Fruit fly (Drosophila melanogaster) whole organism, embryonic: ENCODE data around the gene Orc2.

ENCODE experiments used
- Abd-B ChIP-seq: fragments of 200-800 bp; sonication (Bioruptor generic); optimal IDR thresholded peaks from 2 replicates; lab custom pipeline; 2018; ENCODE audit warnings: missing biosample characterization, mild to moderate bottlenecking, missing genetic modification characterization, moderate library complexity
- Adf1 ChIP-seq: fragments of 200-800 bp; sonication (Bioruptor generic); IDR thresholded peaks from 2 replicates; pipeline ENCODE4 v1.3.6; 2022; ENCODE audit warnings: missing biosample characterization, missing genetic modification characterization
- CG10366 ChIP-seq: fragments of 200-800 bp; sonication (Bioruptor generic); IDR thresholded peaks from 2 replicates; pipeline ENCODE4 v1.3.6; 2022; ENCODE audit warnings: missing biosample characterization, missing genetic modification characterization
- CG10462 ChIP-seq: fragments of 200-800 bp; sonication (Bioruptor generic); optimal IDR thresholded peaks from 2 replicates; lab custom pipeline; 2016; ENCODE audit warnings: missing biosample characterization, missing genetic modification characterization
- CG14014 ChIP-seq: fragments of 200-800 bp; sonication (Bioruptor generic); IDR thresholded peaks from 2 replicates; pipeline ENCODE4 v1.3.6; 2022; ENCODE audit warnings: missing biosample characterization, missing genetic modification characterization
- CG14667 ChIP-seq: fragments of 200-800 bp; sonication (Bioruptor generic); IDR thresholded peaks from 2 replicates; pipeline ENCODE4 v1.3.6; 2022; ENCODE audit warnings: missing biosample characterization, missing genetic modification characterization
- CG14710 ChIP-seq: fragments of 200-800 bp; sonication (Bioruptor generic); optimal IDR thresholded peaks from 3 replicates; lab custom pipeline; 2019; ENCODE audit warnings: missing biosample characterization, mild to moderate bottlenecking, missing genetic modification characterization, moderate library complexity
- CG15011 ChIP-seq: fragments of 200-800 bp; sonication (Bioruptor generic); optimal IDR thresholded peaks from 3 replicates; lab custom pipeline; 2018; ENCODE audit warnings: missing biosample characterization, mild to moderate bottlenecking, missing genetic modification characterization
- CG1647 ChIP-seq: fragments of 200-800 bp; sonication (Bioruptor generic); optimal IDR thresholded peaks from 3 replicates; lab custom pipeline; 2016; ENCODE audit warnings: missing biosample characterization, missing genetic modification characterization
- CG16815 ChIP-seq: fragments of 200-800 bp; sonication (Bioruptor generic); optimal IDR thresholded peaks from 3 replicates; lab custom pipeline; 2017; ENCODE audit warnings: missing biosample characterization, mild to moderate bottlenecking, missing genetic modification characterization
- CG17568 ChIP-seq: fragments of 200-800 bp; sonication (Bioruptor generic); optimal IDR thresholded peaks from 2 replicates; lab custom pipeline; 2018; ENCODE audit warnings: missing biosample characterization, mild to moderate bottlenecking, missing genetic modification characterization, moderate library complexity
- CG32772 ChIP-seq: fragments of 200-800 bp; sonication (Bioruptor generic); IDR thresholded peaks from 2 replicates; pipeline ENCODE4 v1.3.6; 2022; ENCODE audit warnings: missing biosample characterization, missing genetic modification characterization
- CG34376 ChIP-seq: fragments of 200-800 bp; sonication (Bioruptor generic); optimal IDR thresholded peaks from 2 replicates; lab custom pipeline; 2018; ENCODE audit warnings: missing biosample characterization, mild to moderate bottlenecking, missing genetic modification characterization
- CG4707 ChIP-seq: fragments of 200-800 bp; sonication (Bioruptor generic); optimal IDR thresholded peaks from 2 replicates; lab custom pipeline; 2018; ENCODE audit warnings: missing biosample characterization, mild to moderate bottlenecking, missing genetic modification characterization, moderate library complexity
- CG6683 ChIP-seq: fragments of 200-800 bp; sonication (Bioruptor generic); optimal IDR thresholded peaks from 2 replicates; lab custom pipeline; 2017; ENCODE audit warnings: missing biosample characterization, mild to moderate bottlenecking, missing genetic modification characterization, missing genetic modification reagents
- CG7372 ChIP-seq: fragments of 200-800 bp; sonication (Bioruptor generic); IDR thresholded peaks from 2 replicates; pipeline ENCODE4 v1.3.6; 2022; ENCODE audit warnings: missing biosample characterization, missing genetic modification characterization
- CG9932 ChIP-seq: fragments of 200-800 bp; sonication (Bioruptor generic); IDR thresholded peaks from 2 replicates; pipeline ENCODE4 v1.3.6; 2022; ENCODE audit warnings: missing biosample characterization, missing genetic modification characterization
- D ChIP-seq, 2 experiments: fragments of 200-800 bp in 1 of 2; fragments of >200 bp in 1 of 2; sonication (Bioruptor generic) in 1 of 2; optimal IDR thresholded peaks; 2 replicates in 1 of 2; 3 replicates in 1 of 2; lab custom pipeline; 2017; ENCODE audit warnings: mild to moderate bottlenecking in 1 of 2, missing biosample characterization in 1 of 2, missing genetic modification characterization in 1 of 2, missing genetic modification reagents in 1 of 2
- D19A ChIP-seq: fragments of 200-800 bp; optimal IDR thresholded peaks from 3 replicates; lab custom pipeline; 2019; ENCODE audit warnings: missing biosample characterization, mild to moderate bottlenecking, missing genetic modification characterization, moderate library complexity
- Ets65A ChIP-seq: fragments of 200-800 bp; sonication (Bioruptor generic); peaks from one replicate; lab custom pipeline; 2016; ENCODE audit warnings: missing biosample characterization, missing genetic modification characterization
- HmgD ChIP-seq: fragments of 200-800 bp; sonication (Bioruptor generic); optimal IDR thresholded peaks from 3 replicates; lab custom pipeline; 2016; ENCODE audit warnings: missing biosample characterization, missing genetic modification characterization
- Hmr ChIP-seq: fragments of 200-800 bp; sonication (Bioruptor generic); optimal IDR thresholded peaks from 3 replicates; lab custom pipeline; 2017; ENCODE audit warnings: mild to moderate bottlenecking, missing biosample characterization, missing genetic modification reagents, missing genetic modification characterization
- Nf-YC ChIP-seq: fragments of 200-800 bp; optimal IDR thresholded peaks from 3 replicates; lab custom pipeline; 2019; ENCODE audit warnings: missing biosample characterization, mild to moderate bottlenecking, missing genetic modification characterization, moderate library complexity
- Oli ChIP-seq: fragments of 200-800 bp; sonication (Bioruptor generic); optimal IDR thresholded peaks from 2 replicates; lab custom pipeline; 2018; ENCODE audit warnings: missing biosample characterization, mild to moderate bottlenecking, missing genetic modification characterization, moderate library complexity
- Ravus ChIP-seq: fragments of 200-800 bp; sonication (Bioruptor generic); IDR thresholded peaks from 2 replicates; pipeline ENCODE4 v1.3.6; 2022; ENCODE audit warnings: missing biosample characterization, missing genetic modification characterization
- Vsx1 ChIP-seq: fragments of 200-800 bp; sonication (Bioruptor generic); optimal IDR thresholded peaks from 2 replicates; lab custom pipeline; 2017; ENCODE audit warnings: missing biosample characterization, mild to moderate bottlenecking, missing genetic modification characterization, missing genetic modification reagents
- amos ChIP-seq: fragments of 200-800 bp; sonication (Bioruptor generic); IDR thresholded peaks from 2 replicates; pipeline ENCODE4 v1.3.6; 2022; ENCODE audit warnings: missing biosample characterization, missing genetic modification characterization; ENCODE audit not compliant: partially characterized antibody
- ap ChIP-seq: fragments of 200-800 bp; sonication (Bioruptor generic); IDR thresholded peaks from 2 replicates; pipeline ENCODE4 v1.3.6; 2022; ENCODE audit warnings: missing biosample characterization, missing genetic modification characterization
- ase ChIP-seq: fragments of 200-800 bp; sonication (Bioruptor generic); IDR thresholded peaks from 3 replicates; pipeline ENCODE4 v1.3.6; 2022; ENCODE audit warnings: missing biosample characterization, missing genetic modification characterization
- ash1 ChIP-seq: fragments of 200-800 bp; sonication (Bioruptor generic); optimal IDR thresholded peaks from 2 replicates; lab custom pipeline; 2018; ENCODE audit warnings: missing biosample characterization, mild to moderate bottlenecking, missing genetic modification characterization
- bsh ChIP-seq, 2 experiments: fragments of 200-800 bp; sonication (Bioruptor generic); optimal IDR thresholded peaks; 2 replicates each; lab custom pipeline; 2017 to 2018; ENCODE audit warnings: mild to moderate bottlenecking in 2 of 2, missing biosample characterization in 2 of 2, missing genetic modification characterization in 2 of 2, moderate library complexity in 1 of 2
- caup ChIP-seq: fragments of 200-800 bp; sonication (Bioruptor generic); optimal IDR thresholded peaks from 3 replicates; lab custom pipeline; 2017; ENCODE audit warnings: missing biosample characterization, mild to moderate bottlenecking, missing genetic modification characterization, moderate library complexity; ENCODE audit not compliant: severe bottlenecking
- cg ChIP-seq: fragments of 200-800 bp; sonication (Bioruptor generic); optimal IDR thresholded peaks from 3 replicates; lab custom pipeline; 2019; ENCODE audit warnings: missing biosample characterization, mild to moderate bottlenecking, missing genetic modification characterization, moderate library complexity
- crol ChIP-seq: fragments of 200-800 bp; sonication (Bioruptor generic); IDR thresholded peaks from 2 replicates; pipeline ENCODE4 v1.3.6; 2022; ENCODE audit warnings: missing biosample characterization, missing genetic modification characterization
- dati ChIP-seq: fragments of 200-800 bp; sonication (Bioruptor generic); IDR thresholded peaks from 2 replicates; pipeline ENCODE4 v1.3.6; 2022; ENCODE audit warnings: missing biosample characterization, missing genetic modification characterization
- dmrt11E ChIP-seq: fragments of 200-800 bp; sonication (Bioruptor generic); optimal IDR thresholded peaks from 3 replicates; lab custom pipeline; 2018; ENCODE audit warnings: missing biosample characterization, mild to moderate bottlenecking, missing genetic modification characterization, moderate library complexity
- gfzf ChIP-seq: fragments of 200-800 bp; sonication (Bioruptor generic); optimal IDR thresholded peaks from 2 replicates; lab custom pipeline; 2016; ENCODE audit warnings: missing biosample characterization, mild to moderate bottlenecking, missing genetic modification characterization, moderate library complexity
- lab ChIP-seq: fragments of 200-800 bp; sonication (Bioruptor generic); optimal IDR thresholded peaks from 3 replicates; lab custom pipeline; 2017; ENCODE audit warnings: missing biosample characterization, missing genetic modification characterization, mild to moderate bottlenecking, moderate library complexity, missing genetic modification reagents
- maf-S ChIP-seq: fragments of 200-800 bp; sonication (Bioruptor generic); optimal IDR thresholded peaks from 2 replicates; lab custom pipeline; 2016; ENCODE audit warnings: missing biosample characterization, missing genetic modification characterization
- nerfin-2 ChIP-seq: fragments of 200-800 bp; sonication (Bioruptor generic); IDR thresholded peaks from 2 replicates; pipeline ENCODE4 v1.3.6; 2022; ENCODE audit warnings: missing biosample characterization, missing genetic modification characterization; ENCODE audit not compliant: partially characterized antibody
- pb ChIP-seq: fragments of 200-800 bp; sonication (Bioruptor generic); optimal IDR thresholded peaks from 3 replicates; lab custom pipeline; 2016; ENCODE audit warnings: missing biosample characterization, missing genetic modification characterization
- pfk ChIP-seq: fragments of 200-800 bp; sonication (Bioruptor generic); optimal IDR thresholded peaks from 2 replicates; lab custom pipeline; 2018; ENCODE audit warnings: missing biosample characterization, mild to moderate bottlenecking, missing genetic modification characterization, moderate library complexity
- pros ChIP-seq: fragments of 200-800 bp; sonication (Bioruptor generic); optimal IDR thresholded peaks from 3 replicates; lab custom pipeline; 2019; ENCODE audit warnings: missing biosample characterization, mild to moderate bottlenecking, missing genetic modification characterization, moderate library complexity
- row ChIP-seq: fragments of 200-800 bp; sonication (Bioruptor generic); IDR thresholded peaks from 3 replicates; pipeline ENCODE4 v1.3.6; 2022; ENCODE audit warnings: missing biosample characterization, missing genetic modification characterization
- run ChIP-seq: fragments of 200-800 bp; sonication (Bioruptor generic); optimal IDR thresholded peaks from 3 replicates; lab custom pipeline; 2018; ENCODE audit warnings: missing biosample characterization, mild to moderate bottlenecking, missing genetic modification characterization
- sens ChIP-seq: fragments of 200-800 bp; sonication (Bioruptor generic); peaks from one replicate; lab custom pipeline; 2016; ENCODE audit warnings: missing biosample characterization, missing genetic modification characterization
- so ChIP-seq: fragments of 200-800 bp; sonication (Bioruptor generic); IDR thresholded peaks from 3 replicates; pipeline ENCODE4 v1.3.6; 2022; ENCODE audit warnings: missing biosample characterization, missing genetic modification characterization
- sqz ChIP-seq: fragments of 200-800 bp; sonication (Bioruptor generic); optimal IDR thresholded peaks from 3 replicates; lab custom pipeline; 2018; ENCODE audit warnings: missing biosample characterization, mild to moderate bottlenecking, missing genetic modification characterization
- usp ChIP-seq: fragments of >200 bp; optimal IDR thresholded peaks from 2 replicates; lab custom pipeline; 2017; ENCODE audit warnings: missing biosample characterization, missing genetic modification characterization
- vnd ChIP-seq: fragments of 200-800 bp; sonication (Bioruptor generic); IDR thresholded peaks from 3 replicates; pipeline ENCODE4 v1.3.6; 2022; ENCODE audit warnings: missing biosample characterization, missing genetic modification characterization; ENCODE audit not compliant: partially characterized antibody

The Orc2 gene

DNA sequence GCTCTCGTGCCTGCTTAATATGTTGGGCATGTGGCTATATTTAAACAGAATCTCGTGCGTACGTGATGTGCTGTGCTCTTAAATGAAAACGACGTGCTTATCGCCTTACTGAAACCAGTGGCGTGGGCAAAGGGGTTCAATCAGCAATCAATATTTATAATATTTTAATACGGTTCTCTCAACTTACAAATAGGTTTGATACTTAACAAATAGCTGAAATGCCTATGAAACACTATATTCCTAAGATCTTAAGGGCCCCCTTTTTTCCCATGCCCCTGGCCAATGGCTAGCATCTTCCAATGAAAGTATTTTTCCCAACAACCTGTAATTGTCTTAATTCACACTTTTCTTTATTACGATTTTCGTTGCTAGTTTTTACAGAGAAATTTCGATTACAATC, 49.0 kb upstream of the Orc2 start (continued):
- TF ChIP-seq CG34376 (GFP tag; lab: Kevin White, UChicago), result no peak
- peak; percentile 43; the same call in 1 of the 2 replicates for TF ChIP-seq CG9932
- peak; percentile 66 for TF ChIP-seq CG17568 (GFP tag; lab: Kevin White, UChicago)
- peak; percentile 63; the same call in 2 of the 3 replicates for TF ChIP-seq ase (GFP tag; lab: Robert Waterston, UW)
- TF ChIP-seq Ravus (GFP tag; lab: Robert Waterston, UW), result no peak
- peak; percentile 94 for TF ChIP-seq Ets65A (GFP tag; lab: Kevin White, UChicago)
- peak; percentile 41 for TF ChIP-seq Hmr (GFP tag; lab: Kevin White, UChicago)
- TF ChIP-seq Abd-B, result peak; percentile 72
- peak; percentile 42 for TF ChIP-seq CG15011 (GFP tag; lab: Kevin White, UChicago)
- no peak for TF ChIP-seq Adf1 (GFP tag; lab: Robert Waterston, UW)
- peak; percentile 64; the same call in 1 of the 3 replicates for TF ChIP-seq so (GFP tag; lab: Robert Waterston, UW)
- peak; percentile 59 for TF ChIP-seq CG14667 (GFP tag; lab: Robert Waterston, UW)
- no peak for TF ChIP-seq D (optimal IDR thresholded peaks at IDR 0.05; lab: Kevin White, UChicago)
- peak; percentile 63 for TF ChIP-seq D (GFP tag; optimal IDR thresholded peaks at IDR 0.05; lab: Kevin White, UChicago)
- no peak for TF ChIP-seq nerfin-2 (GFP tag; lab: Robert Waterston, UW)
- TF ChIP-seq CG1647 (GFP tag; lab: Kevin White, UChicago), result peak; percentile 29
- peak; percentile 76 for TF ChIP-seq row (GFP tag; lab: Robert Waterston, UW)
- no peak for TF ChIP-seq gfzf (GFP tag; lab: Kevin White, UChicago)
- TF ChIP-seq CG4707, result peak; percentile 12
- no peak for TF ChIP-seq cg (GFP tag; lab: Kevin White, UChicago)
- 0 out of 2 replicates have a peak, but pooled peaks have one; percentile 27 for TF ChIP-seq dati
- peak; percentile 66 for TF ChIP-seq D19A (tag; lab: Kevin White, UChicago)
- no peak for TF ChIP-seq Vsx1 (GFP tag; lab: Kevin White, UChicago)
- no peak for TF ChIP-seq maf-S (GFP tag; lab: Kevin White, UChicago)
- peak; percentile 61 for TF ChIP-seq ap
- no peak for TF ChIP-seq Nf-YC (tag; lab: Kevin White, UChicago)
- peak; percentile 24 for TF ChIP-seq sqz (GFP tag; lab: Kevin White, UChicago)
- peak; percentile 12 for TF ChIP-seq caup (GFP tag; lab: Kevin White, UChicago)
- TF ChIP-seq CG10366, result peak; percentile 68
- peak; percentile 96 for TF ChIP-seq sens (GFP tag; lab: Kevin White, UChicago)
- TF ChIP-seq pb (GFP tag; lab: Kevin White, UChicago), result no peak
- TF ChIP-seq CG7372 (GFP tag; lab: Robert Waterston, UW), result peak; percentile 68
- TF ChIP-seq Oli (tag; lab: Kevin White, UChicago), result peak; percentile 70
- TF ChIP-seq vnd (GFP tag; lab: Robert Waterston, UW), result no peak
- TF ChIP-seq HmgD (GFP tag; lab: Kevin White, UChicago), result no peak
- TF ChIP-seq CG14710 (tag; lab: Kevin White, UChicago), result peak; percentile 72
- peak; percentile 61 for TF ChIP-seq lab (GFP tag; lab: Kevin White, UChicago)
- TF ChIP-seq CG6683 (GFP tag; lab: Kevin White, UChicago), result no peak
- no peak for TF ChIP-seq ash1 (GFP tag; lab: Kevin White, UChicago)
- peak; percentile 68 for TF ChIP-seq CG32772 (GFP tag; lab: Robert Waterston, UW)
- no peak for TF ChIP-seq usp
- TF ChIP-seq run, result no peak
- TF ChIP-seq pfk (GFP tag; lab: Kevin White, UChicago), result no peak
- peak; percentile 54 for TF ChIP-seq CG10462 (GFP tag; lab: Kevin White, UChicago)
- peak; percentile 54; the same call in 1 of the 2 replicates for TF ChIP-seq CG14014 (GFP tag; lab: Robert Waterston, UW)
- no peak for TF ChIP-seq pros
- 0 out of 2 replicates have a peak, but pooled peaks have one; percentile 14 for TF ChIP-seq crol (GFP tag; lab: Robert Waterston, UW)
- TF ChIP-seq amos (GFP tag; lab: Robert Waterston, UW), result no peak
- peak; percentile 65 for TF ChIP-seq CG16815
- TF ChIP-seq dmrt11E, result peak; percentile 89
- TF ChIP-seq bsh (GFP tag; optimal IDR thresholded peaks at IDR 0.05; lab: Kevin White, UChicago), result peak; percentile 23 to 85
